Fruit fly (Drosophila melanogaster) whole organism, embryonic: ENCODE data around the gene RapGAP1.

Experiments
- Abd-B ChIP-seq: fragments of 200-800 bp; sonication (Bioruptor generic); optimal IDR thresholded peaks from 2 replicates; lab custom pipeline; 2018; ENCODE audit warnings: missing biosample characterization, mild to moderate bottlenecking, missing genetic modification characterization, moderate library complexity
- Adf1 ChIP-seq: fragments of 200-800 bp; sonication (Bioruptor generic); IDR thresholded peaks from 2 replicates; pipeline ENCODE4 v1.3.6; 2022; ENCODE audit warnings: missing biosample characterization, missing genetic modification characterization
- Aef1 ChIP-seq: fragments of 200-800 bp; sonication (Bioruptor generic); IDR thresholded peaks from 3 replicates; pipeline ENCODE4 v1.3.6; 2022; ENCODE audit warnings: missing biosample characterization, missing genetic modification characterization
- Bdp1 ChIP-seq: fragments of 200-800 bp; sonication (Bioruptor generic); optimal IDR thresholded peaks from 3 replicates; lab custom pipeline; 2016; ENCODE audit warnings: missing biosample characterization, missing genetic modification characterization
- CG12744 ChIP-seq: fragments of 200-800 bp; sonication (Bioruptor generic); optimal IDR thresholded peaks from 2 replicates; lab custom pipeline; 2016; ENCODE audit warnings: missing biosample characterization, missing genetic modification characterization
- CG13296 ChIP-seq: fragments of 200-800 bp; sonication (Bioruptor generic); optimal IDR thresholded peaks from 3 replicates; lab custom pipeline; 2018; ENCODE audit warnings: missing biosample characterization, mild to moderate bottlenecking, missing genetic modification characterization
- CG14050 ChIP-seq: fragments of 200-800 bp; sonication (Bioruptor generic); IDR thresholded peaks from 3 replicates; pipeline ENCODE4 v1.3.6; 2022; ENCODE audit warnings: missing biosample characterization, missing genetic modification characterization
- CG15479 ChIP-seq: fragments of 200-800 bp; sonication (Bioruptor generic); optimal IDR thresholded peaks from 3 replicates; lab custom pipeline; 2019; ENCODE audit warnings: missing biosample characterization, mild to moderate bottlenecking, missing genetic modification characterization, moderate library complexity
- CG15696 ChIP-seq: fragments of 200-800 bp; sonication (Bioruptor generic); optimal IDR thresholded peaks from 2 replicates; lab custom pipeline; 2019; ENCODE audit warnings: missing biosample characterization, mild to moderate bottlenecking, missing genetic modification characterization, moderate library complexity
- CG16863 ChIP-seq: fragments of 200-800 bp; sonication (Bioruptor generic); optimal IDR thresholded peaks from 3 replicates; lab custom pipeline; 2016; ENCODE audit warnings: missing biosample characterization, missing genetic modification characterization
- CG2199 ChIP-seq: fragments of 200-800 bp; sonication (Bioruptor generic); IDR thresholded peaks from 3 replicates; pipeline ENCODE4 v1.3.6; 2022; ENCODE audit warnings: missing biosample characterization, missing genetic modification characterization
- CG2889 ChIP-seq: fragments of 200-800 bp; sonication (Bioruptor generic); IDR thresholded peaks from 3 replicates; pipeline ENCODE4 v1.3.6; 2022; ENCODE audit warnings: missing biosample characterization, missing genetic modification characterization
- CG3065 ChIP-seq: fragments of 200-800 bp; sonication (Bioruptor generic); optimal IDR thresholded peaks from 2 replicates; lab custom pipeline; 2016; ENCODE audit warnings: missing biosample characterization, missing genetic modification characterization
- CG34422 ChIP-seq: fragments of 200-800 bp; sonication (Bioruptor generic); IDR thresholded peaks from 3 replicates; pipeline ENCODE4 v1.3.6; 2022; ENCODE audit warnings: missing biosample characterization, missing genetic modification characterization
- CG43689 ChIP-seq: fragments of 200-800 bp; sonication (Bioruptor generic); IDR thresholded peaks from 2 replicates; pipeline ENCODE4 v1.3.6; 2022; ENCODE audit warnings: missing biosample characterization, missing genetic modification characterization
- CG6175 ChIP-seq: fragments of 200-800 bp; sonication (Bioruptor generic); IDR thresholded peaks from 3 replicates; pipeline ENCODE4 v1.3.6; 2022; ENCODE audit warnings: missing biosample characterization, missing genetic modification characterization
- CG7556 ChIP-seq: fragments of 200-800 bp; sonication (Bioruptor generic); optimal IDR thresholded peaks from 2 replicates; lab custom pipeline; 2017; ENCODE audit warnings: missing biosample characterization, mild to moderate bottlenecking, missing genetic modification characterization
- CG8290 ChIP-seq, 3 experiments: fragments of 200-800 bp; sonication (Bioruptor generic); optimal IDR thresholded peaks; 2 replicates each; lab custom pipeline; 2016 to 2019; ENCODE audit warnings: missing biosample characterization in 3 of 3, missing genetic modification characterization in 3 of 3, mild to moderate bottlenecking in 2 of 3, moderate library complexity in 1 of 3
- CG9876 ChIP-seq: fragments of 200-800 bp; sonication (Bioruptor generic); optimal IDR thresholded peaks from 2 replicates; lab custom pipeline; 2016; ENCODE audit warnings: missing biosample characterization, missing genetic modification characterization
- D19B ChIP-seq: fragments of 200-800 bp; sonication (Bioruptor generic); optimal IDR thresholded peaks from 2 replicates; lab custom pipeline; 2017; ENCODE audit warnings: missing biosample characterization, mild to moderate bottlenecking, missing genetic modification characterization
- Dll ChIP-seq: fragments of 200-800 bp; sonication (Bioruptor generic); IDR thresholded peaks from 4 replicates; pipeline ENCODE4 v1.3.6; 2022; ENCODE audit warnings: missing biosample characterization, missing genetic modification characterization; ENCODE audit not compliant: partially characterized antibody
- HLH54F ChIP-seq: fragments of 200-800 bp; sonication (Bioruptor generic); optimal IDR thresholded peaks from 3 replicates; lab custom pipeline; 2016; ENCODE audit warnings: missing biosample characterization, missing genetic modification characterization
- Hey ChIP-seq: fragments of 200-800 bp; sonication (Bioruptor generic); optimal IDR thresholded peaks from 3 replicates; lab custom pipeline; 2018; ENCODE audit warnings: missing biosample characterization, mild to moderate bottlenecking, missing genetic modification characterization
- Hsf ChIP-seq: fragments of 200-800 bp; sonication (Bioruptor generic); optimal IDR thresholded peaks from 3 replicates; lab custom pipeline; 2016; ENCODE audit warnings: missing biosample characterization, missing genetic modification characterization
- MTF-1 ChIP-seq: fragments of 200-800 bp; sonication (Bioruptor generic); optimal IDR thresholded peaks from 2 replicates; lab custom pipeline; 2018; ENCODE audit warnings: missing biosample characterization, mild to moderate bottlenecking, missing genetic modification characterization, borderline replicate concordance
- Med ChIP-seq: fragments of 200-800 bp; sonication (Bioruptor generic); peaks from one replicate; lab custom pipeline; 2016; ENCODE audit warnings: missing biosample characterization, missing genetic modification characterization, mild to moderate bottlenecking, inconsistent platforms, moderate library complexity
- NK7.1 ChIP-seq: fragments of 200-800 bp; sonication (Bioruptor generic); optimal IDR thresholded peaks from 3 replicates; lab custom pipeline; 2016; ENCODE audit warnings: missing biosample characterization, missing genetic modification characterization
- NfI ChIP-seq: fragments of 200-800 bp; sonication (Bioruptor generic); optimal IDR thresholded peaks from 3 replicates; lab custom pipeline; 2018; ENCODE audit warnings: missing biosample characterization, mild to moderate bottlenecking, missing genetic modification characterization, moderate library complexity
- Opbp ChIP-seq: fragments of 200-800 bp; sonication (Bioruptor generic); IDR thresholded peaks from 3 replicates; pipeline ENCODE4 v1.3.6; 2022; ENCODE audit warnings: missing biosample characterization, missing genetic modification characterization; ENCODE audit not compliant: partially characterized antibody
- Pdp1 ChIP-seq, 2 experiments: fragments of 200-800 bp; sonication (Bioruptor generic); optimal IDR thresholded peaks; 3 replicates each; lab custom pipeline; 2016; ENCODE audit warnings: missing biosample characterization in 2 of 2, missing genetic modification characterization in 2 of 2, mild to moderate bottlenecking in 1 of 2, moderate library complexity in 1 of 2
- Stat92E ChIP-seq, 3 experiments: fragments of >200 bp in 2 of 3; fragments of 200-800 bp in 1 of 3; sonication (Bioruptor generic) in 1 of 3; optimal IDR thresholded peaks; 2 replicates each; lab custom pipeline; 2017 to 2019; ENCODE audit warnings: missing biosample characterization in 3 of 3, missing genetic modification characterization in 3 of 3, mild to moderate bottlenecking in 1 of 3, moderate library complexity in 1 of 3
- Xbp1 ChIP-seq: fragments of 200-800 bp; sonication (Bioruptor generic); optimal IDR thresholded peaks from 3 replicates; lab custom pipeline; 2016; ENCODE audit warnings: missing biosample characterization, mild to moderate bottlenecking, missing genetic modification characterization
- ara ChIP-seq: fragments of 200-800 bp; sonication (Bioruptor generic); IDR thresholded peaks from 2 replicates; pipeline ENCODE4 v1.3.6; 2022; ENCODE audit warnings: missing biosample characterization, missing genetic modification characterization
- br ChIP-seq: fragments of >200 bp; optimal IDR thresholded peaks from 2 replicates; lab custom pipeline; 2017
- ci ChIP-seq: fragments of 200-800 bp; sonication (Bioruptor generic); IDR thresholded peaks from 3 replicates; pipeline ENCODE4 v1.3.6; 2022; ENCODE audit warnings: missing biosample characterization, missing genetic modification characterization
- crol ChIP-seq: fragments of 200-800 bp; sonication (Bioruptor generic); IDR thresholded peaks from 2 replicates; pipeline ENCODE4 v1.3.6; 2022; ENCODE audit warnings: missing biosample characterization, missing genetic modification characterization
- dati ChIP-seq: fragments of 200-800 bp; sonication (Bioruptor generic); IDR thresholded peaks from 2 replicates; pipeline ENCODE4 v1.3.6; 2022; ENCODE audit warnings: missing biosample characterization, missing genetic modification characterization
- dysf ChIP-seq: fragments of 200-800 bp; sonication (Bioruptor generic); IDR thresholded peaks from 3 replicates; pipeline ENCODE4 v1.3.6; 2022; ENCODE audit warnings: missing biosample characterization, missing genetic modification characterization
- ewg ChIP-seq: fragments of 200-800 bp; sonication (Bioruptor generic); optimal IDR thresholded peaks from 3 replicates; lab custom pipeline; 2017; ENCODE audit warnings: mild to moderate bottlenecking, missing biosample characterization, missing genetic modification reagents, missing genetic modification characterization
- fd64A ChIP-seq: fragments of 200-800 bp; sonication (Bioruptor generic); optimal IDR thresholded peaks from 3 replicates; lab custom pipeline; 2018; ENCODE audit warnings: missing biosample characterization, mild to moderate bottlenecking, missing genetic modification characterization
- grn ChIP-seq: fragments of 200-800 bp; sonication (Bioruptor generic); optimal IDR thresholded peaks from 3 replicates; lab custom pipeline; 2017; ENCODE audit warnings: missing biosample characterization, missing genetic modification characterization
- gt ChIP-seq: fragments of 200-800 bp; sonication (Bioruptor generic); IDR thresholded peaks from 2 replicates; pipeline ENCODE4 v1.3.6; 2022; ENCODE audit warnings: missing biosample characterization, missing genetic modification characterization
- hkb ChIP-seq, 2 experiments: fragments of 200-800 bp in 1 of 2; fragments of >200 bp in 1 of 2; sonication (Bioruptor generic) in 1 of 2; IDR thresholded peaks in 1 of 2; optimal IDR thresholded peaks in 1 of 2; 2 replicates each; pipeline versions ENCODE4 v1.3.6 to Lab custom; 2017 to 2022; ENCODE audit warnings: missing biosample characterization in 1 of 2, missing genetic modification characterization in 1 of 2
- pita ChIP-seq: fragments of 200-800 bp; sonication (Bioruptor generic); optimal IDR thresholded peaks from 2 replicates; lab custom pipeline; 2017; ENCODE audit warnings: missing biosample characterization, mild to moderate bottlenecking, missing genetic modification characterization
- ro ChIP-seq: fragments of 200-800 bp; sonication (Bioruptor generic); IDR thresholded peaks from 2 replicates; pipeline ENCODE4 v1.3.6; 2022; ENCODE audit warnings: missing biosample characterization, missing genetic modification characterization
- sr ChIP-seq: fragments of 200-800 bp; sonication (Bioruptor generic); IDR thresholded peaks from 3 replicates; pipeline ENCODE4 v1.3.6; 2022; ENCODE audit warnings: missing biosample characterization, missing genetic modification characterization
- stc ChIP-seq: fragments of 200-800 bp; sonication (Bioruptor generic); IDR thresholded peaks from 2 replicates; pipeline ENCODE4 v1.3.6; 2022; ENCODE audit warnings: missing biosample characterization, missing genetic modification characterization
- vnd ChIP-seq: fragments of 200-800 bp; sonication (Bioruptor generic); IDR thresholded peaks from 3 replicates; pipeline ENCODE4 v1.3.6; 2022; ENCODE audit warnings: missing biosample characterization, missing genetic modification characterization; ENCODE audit not compliant: partially characterized antibody
- zen ChIP-seq: fragments of 200-800 bp; sonication (Bioruptor generic); optimal IDR thresholded peaks from 3 replicates; lab custom pipeline; 2018; ENCODE audit warnings: missing biosample characterization, mild to moderate bottlenecking, missing genetic modification characterization, moderate library complexity

The RapGAP1 gene

dm6 chr2L:7534917-7535316 is 43.9 kb downstream of the RapGAP1 start (continued):
- TF ChIP-seq ewg (GFP tag; lab: Kevin White, UChicago) (peak; percentile 62), Adf1 (GFP tag; lab: Robert Waterston, UW) (no peak; the same call in 1 of the 2 replicates), Dll (GFP tag; lab: Robert Waterston, UW) (no peak), CG3065 (peak; percentile 70), CG15479 (GFP tag; lab: Kevin White, UChicago) (no peak), CG2889 (GFP tag; lab: Robert Waterston, UW) (peak; percentile 52; the same call in 1 of the 3 replicates), CG12744 (GFP tag; lab: Kevin White, UChicago) (peak; percentile 72), CG16863 (GFP tag; lab: Kevin White, UChicago) (peak; percentile 82), NK7.1 (peak; percentile 31), ci (GFP tag; lab: Robert Waterston, UW) (peak; percentile 95), Stat92E (GFP tag; optimal IDR thresholded peaks at IDR 0.05; lab: Kevin White, UChicago) (peak in 1 of 3 experiments; percentile 22)
- TF ChIP-seq, all 482 proteins: peak for 381

- TF ChIP-seq ci (GFP tag; lab: Robert Waterston, UW) (no peak), CG2199 (GFP tag; lab: Robert Waterston, UW) (0 out of 3 replicates have a peak, but pooled peaks have one; percentile 57), grn (GFP tag; lab: Kevin White, UChicago) (no peak), NfI (GFP tag; lab: Kevin White, UChicago) (no peak), Abd-B (GFP tag; lab: Kevin White, UChicago) (no peak), Xbp1 (GFP tag; lab: Kevin White, UChicago) (peak; percentile 14), CG13296 (GFP tag; lab: Kevin White, UChicago) (no peak), Bdp1 (GFP tag; lab: Kevin White, UChicago) (no peak), hkb (optimal IDR thresholded peaks at IDR 0.05; lab: Kevin White, UChicago) (no peak), hkb (GFP tag; IDR thresholded peaks at IDR 0.05; lab: Robert Waterston, UW) (0 out of 2 replicates have a peak, but pooled peaks have one; percentile 8), ara (GFP tag; lab: Robert Waterston, UW) (no peak), CG8290 (GFP tag; optimal IDR thresholded peaks at IDR 0.05; lab: Kevin White, UChicago) (no peak), CG8290 (tag; optimal IDR thresholded peaks at IDR 0.05; lab: Kevin White, UChicago) (peak in 1 of 2 experiments; percentile 9), Pdp1 (GFP tag; optimal IDR thresholded peaks at IDR 0.05; lab: Kevin White, UChicago) (no peak), ro (GFP tag; lab: Robert Waterston, UW) (no peak), sr (GFP tag; lab: Robert Waterston, UW) (no peak), crol (GFP tag; lab: Robert Waterston, UW) (0 out of 2 replicates have a peak, but pooled peaks have one; percentile 25), Aef1 (GFP tag; lab: Robert Waterston, UW) (no peak), br (lab: Kevin White, UChicago) (no peak), Med (GFP tag; lab: Kevin White, UChicago) (peak; percentile 68), Hsf (GFP tag; lab: Kevin White, UChicago) (no peak), stc (GFP tag; lab: Robert Waterston, UW) (no peak), vnd (GFP tag; lab: Robert Waterston, UW) (0 out of 3 replicates have a peak, but pooled peaks have one; percentile 18), CG43689 (GFP tag; lab: Robert Waterston, UW) (no peak), CG6175 (GFP tag; lab: Robert Waterston, UW) (no peak), MTF-1 (no peak), Opbp (GFP tag; lab: Robert Waterston, UW) (0 out of 3 replicates have a peak, but pooled peaks have one; percentile 46), gt (GFP tag; lab: Robert Waterston, UW) (no peak), CG34422 (GFP tag; lab: Robert Waterston, UW) (no peak), CG14050 (GFP tag; lab: Robert Waterston, UW) (no peak), pita (GFP tag; lab: Kevin White, UChicago) (no peak), Hey (peak; percentile 47), fd64A (no peak), zen (tag; lab: Kevin White, UChicago) (no peak), CG15696 (tag; lab: Kevin White, UChicago) (no peak), CG7556 (GFP tag; lab: Kevin White, UChicago) (no peak), dysf (GFP tag; lab: Robert Waterston, UW) (no peak), HLH54F (GFP tag; lab: Kevin White, UChicago) (no peak), D19B (GFP tag; lab: Kevin White, UChicago) (no peak), CG9876 (GFP tag; lab: Kevin White, UChicago) (no peak), dati (GFP tag; lab: Robert Waterston, UW) (no peak)
These were observed 44.8 kb downstream of the RapGAP1 start for dm6 chr2L:7534024-7534423.
